Worm (Caenorhabditis elegans) whole organism, L4 larva: ENCODE results near the gene tag-89.

Source experiments
- D1046.2 ChIP-seq: fragments of 200-800 bp; sonication (Bioruptor generic); IDR thresholded peaks from 2 replicates; pipeline ENCODE4 v1.3.6; 2022; ENCODE audit warnings: missing genetic modification characterization, missing compliant biosample characterization
- F10B5.3 ChIP-seq: sonication (generic microtip); optimal IDR thresholded peaks from 2 replicates; lab custom pipeline; 2016; ENCODE audit warnings: mild to moderate bottlenecking, missing genetic modification characterization, missing compliant biosample characterization
- F26F4.8 ChIP-seq: fragments of 200-800 bp; sonication (Bioruptor generic); conservative IDR thresholded peaks from 2 replicates; pipeline ENCODE4 v1.3.6; 2022; ENCODE audit warnings: missing genetic modification characterization, missing compliant biosample characterization
- Y105C5A.15 ChIP-seq: fragments of 200-800 bp; sonication (Bioruptor generic); IDR thresholded peaks from 2 replicates; pipeline ENCODE4 v1.3.6; 2022; ENCODE audit warnings: missing genetic modification characterization, missing compliant biosample characterization
- ZK337.2 ChIP-seq: fragments of 200-800 bp; sonication (Bioruptor generic); IDR thresholded peaks from 2 replicates; pipeline ENCODE4 v1.3.6; 2022; ENCODE audit warnings: missing genetic modification reagents, missing genetic modification characterization, missing compliant biosample characterization
- aha-1 ChIP-seq: fragments of 150-350 bp; peaks from one replicate; lab custom pipeline; 2014; ENCODE audit warnings: missing biosample characterization, missing genetic modification characterization
- aly-2 ChIP-seq: sonication (generic microtip); optimal IDR thresholded peaks from 2 replicates; lab custom pipeline; 2018; ENCODE audit warnings: missing biosample characterization, missing genetic modification characterization
- ama-1 ChIP-seq: fragments of 150-350 bp; optimal IDR thresholded peaks from 2 replicates; lab custom pipeline; 2014; ENCODE audit warnings: inconsistent platforms, mixed read lengths
- ceh-20 ChIP-seq: fragments of 200-800 bp; sonication (Bioruptor generic); IDR thresholded peaks from 2 replicates; pipeline ENCODE4 v1.3.6; 2022; ENCODE audit warnings: missing genetic modification reagents, missing genetic modification characterization, missing compliant biosample characterization
- ceh-62 ChIP-seq: sonication (generic microtip); optimal IDR thresholded peaks from 2 replicates; lab custom pipeline; 2017; ENCODE audit warnings: missing biosample characterization, missing genetic modification characterization
- cey-2 ChIP-seq: sonication (generic microtip); optimal IDR thresholded peaks from 3 replicates; lab custom pipeline; 2017; ENCODE audit warnings: missing genetic modification characterization, mild to moderate bottlenecking, missing compliant biosample characterization, antibody characterized with exemption, borderline replicate concordance; ENCODE audit not compliant: insufficient read depth
- daf-16 ChIP-seq, 3 experiments: sonication (generic microtip); optimal IDR thresholded peaks; 2 replicates each; lab custom pipeline; 2016 to 2017; ENCODE audit warnings: missing genetic modification characterization in 3 of 3, missing genetic modification reagents in 3 of 3, mild to moderate bottlenecking in 2 of 3, missing compliant biosample characterization in 2 of 3, missing biosample characterization in 1 of 3, moderate library complexity in 1 of 3
- daf-8 ChIP-seq: fragments of 200-800 bp; sonication (Bioruptor generic); IDR thresholded peaks from 2 replicates; pipeline ENCODE4 v1.3.6; 2022; ENCODE audit warnings: missing genetic modification characterization, missing compliant biosample characterization
- dmd-6 ChIP-seq: fragments of 200-800 bp; sonication (Bioruptor generic); IDR thresholded peaks from 2 replicates; pipeline ENCODE4 v1.3.6; 2022; ENCODE audit warnings: missing genetic modification reagents, missing genetic modification characterization, missing compliant biosample characterization
- egl-27 ChIP-seq: sonication (generic microtip); optimal IDR thresholded peaks from 3 replicates; lab custom pipeline; 2017; ENCODE audit warnings: missing biosample characterization, missing genetic modification reagents, missing genetic modification characterization
- gei-8 ChIP-seq: fragments of 200-800 bp; sonication (Bioruptor generic); optimal IDR thresholded peaks from 2 replicates; lab custom pipeline; 2018; ENCODE audit warnings: mild to moderate bottlenecking, missing genetic modification characterization, missing compliant biosample characterization
- hlh-30 ChIP-seq: sonication (generic microtip); optimal IDR thresholded peaks from 2 replicates; lab custom pipeline; 2017; ENCODE audit warnings: antibody characterized with exemption, mild to moderate bottlenecking, missing genetic modification characterization, missing compliant biosample characterization; ENCODE audit not compliant: insufficient read depth
- hmg-1.1 ChIP-seq: fragments of 200-800 bp; sonication (Bioruptor generic); IDR thresholded peaks from 2 replicates; pipeline ENCODE4 v1.3.6; 2022; ENCODE audit warnings: missing genetic modification reagents, missing genetic modification characterization, missing compliant biosample characterization
- lin-1 ChIP-seq: fragments of 200-800 bp; sonication (Bioruptor generic); IDR thresholded peaks from 2 replicates; pipeline ENCODE4 v1.3.6; 2022; ENCODE audit warnings: missing genetic modification reagents, missing genetic modification characterization, missing compliant biosample characterization
- lin-15B ChIP-seq: fragments of 150-350 bp; sonication (generic microtip); optimal IDR thresholded peaks from 3 replicates; lab custom pipeline; 2014; ENCODE audit warnings: missing biosample characterization, missing genetic modification characterization
- lin-39 ChIP-seq: fragments of 150-350 bp; optimal IDR thresholded peaks from 2 replicates; lab custom pipeline; 2014; ENCODE audit warnings: missing biosample characterization, missing genetic modification reagents, missing genetic modification characterization
- lsy-2 ChIP-seq, 2 experiments: fragments of 150-350 bp in 1 of 2; sonication (generic microtip) in 1 of 2; optimal IDR thresholded peaks; 2 replicates each; lab custom pipeline; 2014 to 2017; ENCODE audit warnings: missing biosample characterization in 2 of 2, missing genetic modification characterization in 2 of 2
- mdl-1 ChIP-seq, 2 experiments: fragments of 150-350 bp in 1 of 2; sonication (generic microtip) in 1 of 2; optimal IDR thresholded peaks; 2 replicates each; lab custom pipeline; 2014 to 2017; ENCODE audit warnings: missing biosample characterization in 2 of 2, missing genetic modification characterization in 2 of 2
- mdt-29 ChIP-seq: fragments of 200-800 bp; sonication (Bioruptor generic); IDR thresholded peaks from 2 replicates; pipeline ENCODE4 v1.3.6; 2022; ENCODE audit warnings: missing genetic modification reagents, missing genetic modification characterization, missing compliant biosample characterization
- mxl-2 ChIP-seq: fragments of 200-800 bp; sonication (Bioruptor generic); conservative IDR thresholded peaks from 2 replicates; pipeline ENCODE4 v1.3.6; 2022; ENCODE audit warnings: missing genetic modification reagents, missing genetic modification characterization, missing compliant biosample characterization
- mxl-3 ChIP-seq: fragments of 200-800 bp; sonication (Bioruptor generic); optimal IDR thresholded peaks from 2 replicates; lab custom pipeline; 2018; ENCODE audit warnings: mild to moderate bottlenecking, missing genetic modification characterization, missing compliant biosample characterization
- nhr-10 ChIP-seq: fragments of 150-350 bp; optimal IDR thresholded peaks from 2 replicates; lab custom pipeline; 2014; ENCODE audit warnings: missing biosample characterization, missing genetic modification characterization
- nhr-11 ChIP-seq: fragments of 150-350 bp; optimal IDR thresholded peaks from 2 replicates; lab custom pipeline; 2014; ENCODE audit warnings: missing biosample characterization, missing genetic modification characterization
- nhr-237 ChIP-seq: sonication (generic microtip); optimal IDR thresholded peaks from 2 replicates; lab custom pipeline; 2017; ENCODE audit warnings: missing biosample characterization, missing genetic modification characterization
- nhr-28 ChIP-seq: fragments of 150-350 bp; optimal IDR thresholded peaks from 2 replicates; lab custom pipeline; 2014; ENCODE audit warnings: missing biosample characterization, missing genetic modification characterization
- nhr-41 ChIP-seq: fragments of 200-800 bp; sonication (Bioruptor generic); IDR thresholded peaks from 2 replicates; pipeline ENCODE4 v1.3.6; 2022; ENCODE audit warnings: missing genetic modification reagents, missing genetic modification characterization, missing compliant biosample characterization
- nhr-48 ChIP-seq: sonication (generic microtip); optimal IDR thresholded peaks from 2 replicates; lab custom pipeline; 2016; ENCODE audit warnings: mild to moderate bottlenecking, missing genetic modification characterization, missing compliant biosample characterization
- nhr-6 ChIP-seq: fragments of 150-350 bp; optimal IDR thresholded peaks from 2 replicates; lab custom pipeline; 2014; ENCODE audit warnings: missing biosample characterization, missing genetic modification characterization
- nhr-76 ChIP-seq: fragments of 150-350 bp; optimal IDR thresholded peaks from 2 replicates; lab custom pipeline; 2014; ENCODE audit warnings: missing biosample characterization, missing genetic modification characterization
- pha-4 ChIP-seq, 2 experiments: fragments of 150-350 bp in 1 of 2; fragments of 200-800 bp in 1 of 2; sonication (Bioruptor generic) in 1 of 2; IDR thresholded peaks in 1 of 2; optimal IDR thresholded peaks in 1 of 2; 2 replicates each; pipeline versions ENCODE4 v1.3.6 to Lab custom; 2014 to 2022; ENCODE audit warnings: missing genetic modification characterization in 2 of 2, missing genetic modification reagents in 2 of 2, missing biosample characterization in 1 of 2, missing compliant biosample characterization in 1 of 2
- rbr-2 ChIP-seq: sonication (generic microtip); optimal IDR thresholded peaks from 2 replicates; lab custom pipeline; 2016; ENCODE audit warnings: missing genotype, missing genetic modification characterization, missing compliant biosample characterization
- set-16 ChIP-seq: fragments of 200-800 bp; sonication (Bioruptor generic); IDR thresholded peaks from 2 replicates; pipeline ENCODE4 v1.3.6; 2022; ENCODE audit warnings: missing genetic modification reagents, missing genetic modification characterization, missing compliant biosample characterization
- snpc-1.2 ChIP-seq: fragments of 200-800 bp; sonication (Bioruptor generic); IDR thresholded peaks from 2 replicates; pipeline ENCODE4 v1.3.6; 2022; ENCODE audit warnings: missing genetic modification reagents, missing genetic modification characterization, missing compliant biosample characterization
- unc-62 ChIP-seq, 3 experiments: fragments of 150-350 bp in 1 of 3; sonication (generic microtip); optimal IDR thresholded peaks in 2 of 3; peaks in 1 of 3; 1 replicate in 1 of 3; 2 replicates in 2 of 3; lab custom pipeline; 2014 to 2017; ENCODE audit warnings: missing biosample characterization in 3 of 3, missing genetic modification characterization in 3 of 3, missing genetic modification reagents in 3 of 3, missing genotype in 1 of 3
- ztf-7 ChIP-seq: fragments of 150-350 bp; optimal IDR thresholded peaks from 2 replicates; lab custom pipeline; 2014; ENCODE audit warnings: missing biosample characterization, missing genetic modification characterization

The tag-89 gene

ce11 chrIV:11349747-11350146 lies 44.6 kb upstream of the tag-89 start (continued):
- peak; percentile 72 for TF ChIP-seq hlh-30 (tag; lab: Kevin White, UChicago)
- TF ChIP-seq ceh-20 (GFP tag; lab: Robert Waterston, UW): peak; percentile 67
- TF ChIP-seq aly-2 (tag; lab: Kevin White, UChicago): no peak
- no peak for TF ChIP-seq ama-1
- no peak for TF ChIP-seq ceh-62 (tag; lab: Kevin White, UChicago)
- peak in 1 of 2 experiments; percentile 58 for TF ChIP-seq lsy-2 (tag; optimal IDR thresholded peaks at IDR 0.05; lab: Kevin White, UChicago)
- no peak for TF ChIP-seq daf-16 (GFP tag; optimal IDR thresholded peaks at IDR 0.05; lab: Kevin White, UChicago)
- TF ChIP-seq daf-16 (tag; optimal IDR thresholded peaks at IDR 0.05; lab: Kevin White, UChicago): no peak
- TF ChIP-seq hmg-1.1 (GFP tag; lab: Robert Waterston, UW): 0 out of 2 replicates have a peak, but pooled peaks have one; percentile 24
- TF ChIP-seq gei-8 (GFP tag; lab: Kevin White, UChicago): no peak
- TF ChIP-seq ztf-7 (tag; lab: Kevin White, UChicago): no peak
- no peak for TF ChIP-seq nhr-48 (tag; lab: Kevin White, UChicago)
- TF ChIP-seq snpc-1.2: no peak
- peak in 1 of 2 experiments; percentile 49 for TF ChIP-seq mdl-1 (tag; optimal IDR thresholded peaks at IDR 0.05; lab: Kevin White, UChicago)

ce11 chrIV:11350809-11351208 lies 43.5 kb upstream of the tag-89 start:
- no peak for TF ChIP-seq lsy-2 (tag; optimal IDR thresholded peaks at IDR 0.05; lab: Kevin White, UChicago)
- no peak for TF ChIP-seq mxl-3 (GFP tag; lab: Kevin White, UChicago)
- peak; percentile 61 for TF ChIP-seq nhr-11 (tag; lab: Kevin White, UChicago)
- peak; percentile 67 for TF ChIP-seq aha-1 (tag; lab: Kevin White, UChicago)
- peak; percentile 60; the same call in 1 of the 2 replicates for TF ChIP-seq ZK337.2 (GFP tag; lab: Robert Waterston, UW)

- TF ChIP-seq dmd-6 (no peak), rbr-2 (tag; lab: Kevin White, UChicago) (no peak), D1046.2 (no peak), egl-27 (tag; lab: Kevin White, UChicago) (no peak), nhr-28 (no peak), lin-1 (GFP tag; lab: Robert Waterston, UW) (no peak), unc-62 (GFP tag; optimal IDR thresholded peaks at IDR 0.05 in 1 of 2; lab: Kevin White, UChicago) (no peak), unc-62 (tag; optimal IDR thresholded peaks at IDR 0.05; lab: Kevin White, UChicago) (no peak), lin-39 (tag; lab: Kevin White, UChicago) (no peak), nhr-237 (tag; lab: Kevin White, UChicago) (no peak), nhr-6 (tag; lab: Kevin White, UChicago) (no peak), mdt-29 (GFP tag; lab: Robert Waterston, UW) (no peak)
These were observed 42.8 kb upstream of the tag-89 start for ce11 chrIV:11351563-11351962.

ce11 chrIV:11352768-11353167 lies 41.6 kb upstream of the tag-89 start:
- TF ChIP-seq unc-62 (GFP tag; optimal IDR thresholded peaks at IDR 0.05 in 1 of 2; lab: Kevin White, UChicago) (peak in 1 of 2 experiments; percentile 98), unc-62 (tag; optimal IDR thresholded peaks at IDR 0.05; lab: Kevin White, UChicago) (no peak), hmg-1.1 (GFP tag; lab: Robert Waterston, UW) (peak; percentile 24; the same call in 1 of the 2 replicates), mxl-2 (GFP tag; lab: Robert Waterston, UW) (no peak), ZK337.2 (GFP tag; lab: Robert Waterston, UW) (no peak), daf-8 (GFP tag; lab: Robert Waterston, UW) (no peak), F10B5.3 (no peak), egl-27 (tag; lab: Kevin White, UChicago) (no peak), Y105C5A.15 (GFP tag; lab: Robert Waterston, UW) (no peak), lin-15B (tag; lab: Kevin White, UChicago) (no peak), nhr-10 (tag; lab: Kevin White, UChicago) (no peak), cey-2 (tag; lab: Kevin White, UChicago) (no peak), F26F4.8 (GFP tag; lab: Robert Waterston, UW) (no peak), set-16 (0 out of 2 replicates have a peak, but pooled peaks have one; percentile 5), nhr-76 (no peak), lin-39 (tag; lab: Kevin White, UChicago) (no peak), pha-4 (GFP tag; IDR thresholded peaks at IDR 0.05; lab: Robert Waterston, UW) (no peak), pha-4 (tag; optimal IDR thresholded peaks at IDR 0.05; lab: Kevin White, UChicago) (no peak), nhr-41 (GFP tag; lab: Robert Waterston, UW) (no peak)
